Worm (Caenorhabditis elegans) whole organism, mixed stage, embryonic: Measurements from ENCODE around the gene K09F6.13.

ENCODE experiments used
- ces-1 ChIP-seq: fragments of 150-350 bp; optimal IDR thresholded peaks from 2 replicates; lab custom pipeline; 2014; ENCODE audit warnings: missing biosample characterization, missing genetic modification reagents, missing genetic modification characterization
- elt-3 ChIP-seq: fragments of 150-350 bp; optimal IDR thresholded peaks from 2 replicates; lab custom pipeline; 2014; ENCODE audit warnings: missing biosample characterization, missing genetic modification characterization

ce11 chrII:2330462-2330861 lies 41.5 kb downstream of the K09F6.13 start:
- TF ChIP-seq elt-3 (tag; lab: Kevin White, UChicago) (no peak), ces-1 (GFP tag; lab: Kevin White, UChicago) (no peak)
